Worm (Caenorhabditis elegans) whole organism, L2 larva: Measurements from ENCODE around the gene mans-3.

Experiments
- C34F6.9 ChIP-seq: fragments of 150-350 bp; optimal IDR thresholded peaks from 2 replicates; lab custom pipeline; 2014; ENCODE audit warnings: missing biosample characterization, missing genetic modification characterization
- F13H6.1 ChIP-seq: sonication (generic microtip); optimal IDR thresholded peaks from 2 replicates; lab custom pipeline; 2016; ENCODE audit warnings: missing genetic modification characterization, missing compliant biosample characterization
- R02D3.7 ChIP-seq: fragments of 150-350 bp; optimal IDR thresholded peaks from 2 replicates; lab custom pipeline; 2014; ENCODE audit warnings: missing biosample characterization, missing genetic modification characterization
- ZK546.5 ChIP-seq: sonication (generic microtip); optimal IDR thresholded peaks from 2 replicates; lab custom pipeline; 2017; ENCODE audit warnings: missing biosample characterization, missing genetic modification characterization
- alr-1 ChIP-seq: fragments of 150-350 bp; optimal IDR thresholded peaks from 2 replicates; lab custom pipeline; 2014; ENCODE audit warnings: missing biosample characterization, missing genetic modification characterization
- aly-2 ChIP-seq: fragments of 150-350 bp; optimal IDR thresholded peaks from 2 replicates; lab custom pipeline; 2014; ENCODE audit warnings: missing biosample characterization, missing genetic modification characterization
- ceh-16 ChIP-seq: fragments of 150-350 bp; optimal IDR thresholded peaks from 2 replicates; lab custom pipeline; 2014; ENCODE audit warnings: missing biosample characterization, missing genetic modification characterization
- dmd-4 ChIP-seq: sonication (generic microtip); optimal IDR thresholded peaks from 2 replicates; lab custom pipeline; 2017; ENCODE audit warnings: missing biosample characterization, missing genetic modification characterization
- egl-27 ChIP-seq: sonication (generic microtip); optimal IDR thresholded peaks from 3 replicates; lab custom pipeline; 2017; ENCODE audit warnings: missing biosample characterization, missing genetic modification reagents, missing genetic modification characterization
- elt-1 ChIP-seq: fragments of 150-350 bp; optimal IDR thresholded peaks from 2 replicates; lab custom pipeline; 2014; ENCODE audit warnings: missing biosample characterization, missing genetic modification characterization
- elt-3 ChIP-seq: sonication (generic microtip); optimal IDR thresholded peaks from 2 replicates; lab custom pipeline; 2017; ENCODE audit warnings: missing biosample characterization, missing genetic modification characterization
- fos-1 ChIP-seq: fragments of 150-350 bp; optimal IDR thresholded peaks from 2 replicates; lab custom pipeline; 2014; ENCODE audit warnings: missing biosample characterization, missing genetic modification characterization
- gmeb-1 ChIP-seq: fragments of 150-350 bp; optimal IDR thresholded peaks from 2 replicates; lab custom pipeline; 2014; ENCODE audit warnings: missing biosample characterization, missing genetic modification characterization
- lin-11 ChIP-seq: fragments of 150-350 bp; sonication (generic microtip); optimal IDR thresholded peaks from 2 replicates; lab custom pipeline; 2014; ENCODE audit warnings: missing biosample characterization, missing genetic modification characterization, inconsistent platforms, mixed read lengths
- lin-13 ChIP-seq: fragments of 150-350 bp; optimal IDR thresholded peaks from 2 replicates; lab custom pipeline; 2014; ENCODE audit warnings: missing biosample characterization, missing genetic modification reagents, missing genetic modification characterization
- lsy-2 ChIP-seq, 2 experiments: fragments of 150-350 bp in 1 of 2; sonication (generic microtip) in 1 of 2; optimal IDR thresholded peaks; 2 replicates each; lab custom pipeline; 2014 to 2017; ENCODE audit warnings: missing biosample characterization in 2 of 2, missing genetic modification characterization in 2 of 2
- mdl-1 ChIP-seq, 2 experiments: fragments of 150-350 bp in 1 of 2; sonication (generic microtip) in 1 of 2; optimal IDR thresholded peaks; 2 replicates each; lab custom pipeline; 2017; ENCODE audit warnings: missing biosample characterization in 2 of 2, missing genetic modification characterization in 2 of 2
- nhr-10 ChIP-seq: sonication (generic microtip); optimal IDR thresholded peaks from 2 replicates; lab custom pipeline; 2017; ENCODE audit warnings: missing biosample characterization, missing genetic modification characterization
- nhr-11 ChIP-seq: fragments of 150-350 bp; optimal IDR thresholded peaks from 2 replicates; lab custom pipeline; 2014; ENCODE audit warnings: missing biosample characterization, missing genetic modification characterization
- nhr-12 ChIP-seq: fragments of 150-350 bp; optimal IDR thresholded peaks from 2 replicates; lab custom pipeline; 2014; ENCODE audit warnings: missing biosample characterization, missing genetic modification characterization
- nhr-129 ChIP-seq: fragments of 150-350 bp; optimal IDR thresholded peaks from 2 replicates; lab custom pipeline; 2014; ENCODE audit warnings: missing biosample characterization, missing genetic modification characterization
- nhr-21 ChIP-seq: fragments of 150-350 bp; optimal IDR thresholded peaks from 2 replicates; lab custom pipeline; 2014; ENCODE audit warnings: missing biosample characterization, missing genetic modification characterization
- nhr-237 ChIP-seq: fragments of 150-350 bp; optimal IDR thresholded peaks from 2 replicates; lab custom pipeline; 2014; ENCODE audit warnings: missing biosample characterization, missing genetic modification characterization
- nhr-6 ChIP-seq: fragments of 150-350 bp; optimal IDR thresholded peaks from 2 replicates; lab custom pipeline; 2014; ENCODE audit warnings: missing biosample characterization, missing genetic modification characterization
- peb-1 ChIP-seq: fragments of 150-350 bp; optimal IDR thresholded peaks from 2 replicates; lab custom pipeline; 2014; ENCODE audit warnings: missing biosample characterization, missing genetic modification characterization
- skn-1 ChIP-seq: sonication (generic microtip); optimal IDR thresholded peaks from 2 replicates; lab custom pipeline; 2017; ENCODE audit warnings: missing biosample characterization, missing genetic modification characterization
- sma-3 ChIP-seq: sonication (generic microtip); optimal IDR thresholded peaks from 2 replicates; lab custom pipeline; 2016; ENCODE audit warnings: missing genetic modification reagents, missing genetic modification characterization, missing compliant biosample characterization
- sma-9 ChIP-seq, 2 experiments: fragments of 150-350 bp in 1 of 2; sonication (generic microtip) in 1 of 2; optimal IDR thresholded peaks; 2 replicates each; lab custom pipeline; 2014 to 2016; ENCODE audit warnings: missing genetic modification characterization in 2 of 2, mild to moderate bottlenecking in 1 of 2, missing biosample characterization in 1 of 2, missing compliant biosample characterization in 1 of 2, missing genetic modification reagents in 1 of 2, moderate library complexity in 1 of 2
- snpc-4 ChIP-seq: fragments of 150-350 bp; optimal IDR thresholded peaks from 2 replicates; lab custom pipeline; 2014; ENCODE audit warnings: missing biosample characterization, missing genetic modification characterization
- unc-39 ChIP-seq: fragments of 150-350 bp; optimal IDR thresholded peaks from 2 replicates; lab custom pipeline; 2014; ENCODE audit warnings: missing biosample characterization, missing genetic modification characterization
- unc-55 ChIP-seq: fragments of 150-350 bp; sonication (generic microtip); optimal IDR thresholded peaks from 3 replicates; lab custom pipeline; 2014; ENCODE audit warnings: missing biosample characterization, missing genetic modification reagents, missing genetic modification characterization
- zag-1 ChIP-seq: fragments of 150-350 bp; optimal IDR thresholded peaks from 2 replicates; lab custom pipeline; 2014; ENCODE audit warnings: missing biosample characterization, missing genetic modification characterization
- ztf-1 ChIP-seq: fragments of 200-800 bp; sonication (Bioruptor generic); conservative IDR thresholded peaks from 2 replicates; pipeline ENCODE4 v1.3.6; 2022; ENCODE audit warnings: missing genetic modification characterization, missing compliant biosample characterization
- ztf-11 ChIP-seq: sonication (generic microtip); optimal IDR thresholded peaks from 2 replicates; lab custom pipeline; 2017; ENCODE audit warnings: missing biosample characterization, missing genetic modification characterization

The mans-3 gene

DNA sequence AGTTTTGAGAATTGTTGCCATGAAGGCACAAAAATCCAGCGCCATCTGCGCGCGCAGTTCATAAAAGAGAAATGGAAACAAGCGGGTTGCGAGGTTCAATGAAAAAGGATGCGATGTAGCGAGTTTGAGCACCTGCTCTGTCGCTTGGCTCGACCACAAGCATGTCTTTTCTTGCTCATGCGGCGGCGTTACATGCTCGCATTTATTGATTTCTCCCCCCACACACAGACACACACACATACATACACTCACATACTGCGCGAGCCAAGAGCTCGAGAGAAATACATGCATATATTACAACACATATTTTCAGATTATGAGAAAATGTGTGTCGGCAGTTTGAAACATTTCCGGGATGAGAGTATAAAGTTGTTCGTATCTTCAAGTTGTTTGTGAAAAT is 43.4 kb upstream of the mans-3 start:
- peak; percentile 66 for TF ChIP-seq unc-55 (GFP tag; lab: Kevin White, UChicago)
- peak; percentile 29 for TF ChIP-seq C34F6.9 (tag; lab: Kevin White, UChicago)
- peak; percentile 4 for TF ChIP-seq sma-9 (GFP tag; optimal IDR thresholded peaks at IDR 0.05; lab: Kevin White, UChicago)
- no peak for TF ChIP-seq sma-9 (tag; optimal IDR thresholded peaks at IDR 0.05; lab: Kevin White, UChicago)
- TF ChIP-seq nhr-10 (tag; lab: Kevin White, UChicago): no peak
- no peak for TF ChIP-seq nhr-6 (tag; lab: Kevin White, UChicago)
- peak; percentile 21 for TF ChIP-seq fos-1 (tag; lab: Kevin White, UChicago)
- peak; percentile 26 for TF ChIP-seq alr-1 (tag; lab: Kevin White, UChicago)
- peak; percentile 32 for TF ChIP-seq lin-11
- peak; percentile 41 for TF ChIP-seq nhr-129 (tag; lab: Kevin White, UChicago)
- peak in 1 of 2 experiments; percentile 17 for TF ChIP-seq lsy-2 (tag; optimal IDR thresholded peaks at IDR 0.05; lab: Kevin White, UChicago)

DNA sequence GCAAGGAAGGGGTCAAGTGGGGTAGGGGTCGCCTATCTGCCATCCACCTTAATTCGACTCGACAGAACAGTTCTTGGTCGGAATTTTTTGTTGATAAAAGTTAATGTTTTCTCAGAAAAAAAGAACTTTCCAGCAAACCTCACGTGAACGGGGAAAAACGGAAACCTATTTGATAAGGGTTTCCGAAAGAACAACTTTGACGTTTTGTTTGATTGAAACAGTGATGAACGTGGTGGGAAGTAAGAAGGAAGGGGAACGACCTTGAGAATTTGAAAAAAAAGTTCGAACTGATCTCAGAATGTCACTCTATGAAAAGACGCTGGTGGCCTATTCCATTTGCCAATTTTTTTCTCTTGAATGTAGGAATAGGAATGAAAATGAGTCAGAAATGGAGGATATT is 42.8 kb upstream of the mans-3 start:
- TF ChIP-seq sma-3 (GFP tag; lab: Kevin White, UChicago): peak; percentile 32
- TF ChIP-seq peb-1 (tag; lab: Kevin White, UChicago): no peak
- no peak for TF ChIP-seq unc-39 (tag; lab: Kevin White, UChicago)
- TF ChIP-seq ztf-11 (tag; lab: Kevin White, UChicago): no peak
- TF ChIP-seq snpc-4 (tag; lab: Kevin White, UChicago): no peak
- no peak for TF ChIP-seq nhr-12 (tag; lab: Kevin White, UChicago)
- peak; percentile 34 for TF ChIP-seq sma-9 (GFP tag; optimal IDR thresholded peaks at IDR 0.05; lab: Kevin White, UChicago)
- TF ChIP-seq sma-9 (tag; optimal IDR thresholded peaks at IDR 0.05; lab: Kevin White, UChicago): no peak
- TF ChIP-seq lin-13 (GFP tag; lab: Kevin White, UChicago): no peak
- TF ChIP-seq mdl-1 (tag; optimal IDR thresholded peaks at IDR 0.05; lab: Kevin White, UChicago): no peak
- no peak for TF ChIP-seq nhr-11 (tag; lab: Kevin White, UChicago)
- TF ChIP-seq skn-1 (tag; lab: Kevin White, UChicago): no peak

DNA sequence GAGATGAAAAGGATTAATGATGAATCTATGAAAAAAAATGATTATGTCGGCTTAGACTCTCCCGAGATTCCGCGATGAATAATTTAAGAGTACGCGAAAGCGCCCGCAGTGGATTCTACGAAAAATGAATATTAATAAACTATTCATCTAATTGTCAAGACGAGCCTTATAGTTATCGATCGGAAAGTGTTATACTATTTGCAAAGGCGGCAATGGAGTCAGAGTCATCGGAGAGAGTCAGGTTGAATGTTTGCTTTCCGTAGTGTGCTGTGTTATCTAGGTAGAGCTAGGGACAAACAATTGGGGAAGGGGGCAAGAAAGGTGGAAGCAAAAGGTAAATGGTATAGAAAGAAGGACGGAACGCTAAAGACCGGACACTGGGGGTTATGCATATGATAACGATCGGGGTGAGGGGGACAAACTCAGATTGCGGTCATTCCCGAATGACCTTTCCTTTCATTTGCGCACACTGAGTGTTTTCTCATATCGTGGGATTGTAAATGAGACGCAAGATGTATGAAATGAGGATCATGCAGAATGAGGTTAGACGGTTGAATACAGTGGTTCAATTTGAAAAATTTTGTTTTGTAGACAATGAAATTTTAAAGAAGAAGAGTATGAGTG is 42.3 kb upstream of the mans-3 start:
- TF ChIP-seq fos-1 (tag; lab: Kevin White, UChicago): peak; percentile 48
- peak; percentile 51 for TF ChIP-seq nhr-129 (tag; lab: Kevin White, UChicago)
- no peak for TF ChIP-seq ZK546.5
- TF ChIP-seq ceh-16: peak; percentile 77
- TF ChIP-seq F13H6.1 (tag; lab: Kevin White, UChicago): peak; percentile 35

DNA sequence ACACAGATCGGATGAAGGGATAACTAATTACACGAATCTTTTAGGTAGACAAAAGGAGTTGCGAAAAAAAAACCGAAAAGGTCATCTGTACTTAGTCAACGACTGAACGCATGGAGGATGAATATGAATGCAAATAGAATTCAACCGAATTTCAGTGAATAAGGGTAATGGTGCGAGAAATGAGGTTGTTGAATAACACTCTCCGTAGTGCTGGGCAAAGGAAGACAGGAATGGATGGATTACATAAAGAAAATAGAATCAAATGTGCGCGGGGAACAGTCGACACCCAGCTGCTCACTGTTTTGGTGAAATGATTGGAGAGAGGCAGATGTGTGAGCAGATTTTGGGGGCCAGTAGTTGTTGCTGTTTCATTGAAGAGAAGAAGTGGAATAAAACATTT is 40.9 kb upstream of the mans-3 start:
- TF ChIP-seq egl-27 (tag; lab: Kevin White, UChicago) (no peak), F13H6.1 (tag; lab: Kevin White, UChicago) (no peak), unc-39 (tag; lab: Kevin White, UChicago) (no peak), elt-1 (no peak), alr-1 (tag; lab: Kevin White, UChicago) (no peak), gmeb-1 (tag; lab: Kevin White, UChicago) (no peak), zag-1 (tag; lab: Kevin White, UChicago) (no peak), ceh-16 (no peak), ztf-1 (GFP tag; lab: Robert Waterston, UW) (no peak), nhr-6 (tag; lab: Kevin White, UChicago) (no peak), aly-2 (tag; lab: Kevin White, UChicago) (no peak), dmd-4 (tag; lab: Kevin White, UChicago) (no peak), nhr-237 (tag; lab: Kevin White, UChicago) (no peak), elt-3 (tag; lab: Kevin White, UChicago) (no peak), sma-9 (GFP tag; optimal IDR thresholded peaks at IDR 0.05; lab: Kevin White, UChicago) (no peak), sma-9 (tag; optimal IDR thresholded peaks at IDR 0.05; lab: Kevin White, UChicago) (no peak), nhr-21 (tag; lab: Kevin White, UChicago) (no peak), R02D3.7 (tag; lab: Kevin White, UChicago) (no peak), nhr-10 (tag; lab: Kevin White, UChicago) (no peak), nhr-12 (tag; lab: Kevin White, UChicago) (no peak)
